Fruit fly (Drosophila melanogaster) whole organism, adult: ENCODE measurements around the gene Frmd5.

Experiments
- CG11617 ChIP-seq: fragments of 200-800 bp; sonication (Bioruptor generic); optimal IDR thresholded peaks from 2 replicates; lab custom pipeline; 2017; ENCODE audit warnings: mild to moderate bottlenecking, missing biosample characterization, missing genetic modification reagents, missing genetic modification characterization
- CG12768 ChIP-seq: fragments of 200-800 bp; sonication (Bioruptor generic); optimal IDR thresholded peaks from 2 replicates; lab custom pipeline; 2017; ENCODE audit warnings: missing biosample characterization, missing genetic modification characterization, mild to moderate bottlenecking, moderate library complexity, missing genetic modification reagents
- CG14711 ChIP-seq: fragments of 200-800 bp; sonication (Bioruptor generic); optimal IDR thresholded peaks from 2 replicates; lab custom pipeline; 2018; ENCODE audit warnings: missing biosample characterization, mild to moderate bottlenecking, missing genetic modification characterization, moderate library complexity
- CG5204 ChIP-seq: fragments of 200-800 bp; sonication (Bioruptor generic); optimal IDR thresholded peaks from 2 replicates; lab custom pipeline; 2016; ENCODE audit warnings: missing biosample characterization, missing genetic modification characterization
- CG7045 ChIP-seq: fragments of 200-800 bp; sonication (Bioruptor generic); optimal IDR thresholded peaks from 2 replicates; lab custom pipeline; 2017; ENCODE audit warnings: missing biosample characterization, mild to moderate bottlenecking, missing genetic modification characterization
- CG7101 ChIP-seq: fragments of 200-800 bp; sonication (Bioruptor generic); optimal IDR thresholded peaks from 2 replicates; lab custom pipeline; 2018; ENCODE audit warnings: missing biosample characterization, mild to moderate bottlenecking, missing genetic modification characterization, moderate library complexity
- Mnt ChIP-seq: fragments of 200-800 bp; sonication (Bioruptor generic); optimal IDR thresholded peaks from 2 replicates; lab custom pipeline; 2016; ENCODE audit warnings: missing biosample characterization, mild to moderate bottlenecking, missing genetic modification characterization
- bab1 ChIP-seq: fragments of 200-800 bp; sonication (Bioruptor generic); optimal IDR thresholded peaks from 3 replicates; lab custom pipeline; 2019; ENCODE audit warnings: missing biosample characterization, mild to moderate bottlenecking, missing genetic modification characterization, moderate library complexity
- cic ChIP-seq: fragments of 200-800 bp; sonication (Bioruptor generic); optimal IDR thresholded peaks from 2 replicates; lab custom pipeline; 2017; ENCODE audit warnings: missing biosample characterization, mild to moderate bottlenecking, missing genetic modification characterization, moderate library complexity
- cnc ChIP-seq, 2 experiments: fragments of >200 bp; optimal IDR thresholded peaks; 2 replicates each; lab custom pipeline; 2017
- kay ChIP-seq: fragments of 200-800 bp; sonication (Bioruptor generic); peaks from one replicate; lab custom pipeline; 2016; ENCODE audit warnings: missing biosample characterization, missing genetic modification characterization, borderline replicate concordance
- pad ChIP-seq: fragments of 200-800 bp; sonication (Bioruptor generic); optimal IDR thresholded peaks from 3 replicates; lab custom pipeline; 2017; ENCODE audit warnings: missing biosample characterization, missing genetic modification characterization, mild to moderate bottlenecking, moderate library complexity, missing genetic modification reagents
- tj ChIP-seq: fragments of 200-800 bp; sonication (Bioruptor generic); optimal IDR thresholded peaks from 3 replicates; lab custom pipeline; 2017; ENCODE audit warnings: missing biosample characterization, mild to moderate bottlenecking, missing genetic modification characterization, moderate library complexity
- toe ChIP-seq: fragments of 200-800 bp; sonication (Bioruptor generic); optimal IDR thresholded peaks from 2 replicates; lab custom pipeline; 2016; ENCODE audit warnings: missing biosample characterization, missing genetic modification characterization

dm6 chr2L:10386208-10386805 lies 42.1 kb downstream of the Frmd5 start, which contains the start of the genes Cdk1 and mRpS7:
- TF ChIP-seq Mnt (GFP tag; lab: Kevin White, UChicago) = peak; percentile 34
- peak; percentile 37 for TF ChIP-seq pad (GFP tag; lab: Kevin White, UChicago)
- TF ChIP-seq cnc (optimal IDR thresholded peaks at IDR 0.05; lab: Kevin White, UChicago) = no peak
- TF ChIP-seq kay (GFP tag; lab: Kevin White, UChicago) = peak; percentile 82
- peak; percentile 9 for TF ChIP-seq bab1 (GFP tag; lab: Kevin White, UChicago)
- peak; percentile 74 for TF ChIP-seq CG7045
- no peak for TF ChIP-seq CG5204
- TF ChIP-seq tj (GFP tag; lab: Kevin White, UChicago) = peak; percentile 40
- peak; percentile 64 for TF ChIP-seq CG7101 (tag; lab: Kevin White, UChicago)
- peak; percentile 74 for TF ChIP-seq CG11617 (GFP tag; lab: Kevin White, UChicago)
- TF ChIP-seq CG14711 = peak; percentile 59
- peak; percentile 62 for TF ChIP-seq CG12768 (GFP tag; lab: Kevin White, UChicago)
- TF ChIP-seq cic (GFP tag; lab: Kevin White, UChicago) = no peak
- TF ChIP-seq toe (GFP tag; lab: Kevin White, UChicago) = no peak
